Worm (Caenorhabditis elegans) whole organism, L1 larva: ENCODE measurements around the gene T22B7.4.

ENCODE experiments used
- aly-2 ChIP-seq: fragments of 150-350 bp; optimal IDR thresholded peaks from 2 replicates; lab custom pipeline; 2014; ENCODE audit warnings: missing biosample characterization, missing genetic modification characterization
- ama-1 ChIP-seq: fragments of 150-350 bp; optimal IDR thresholded peaks from 2 replicates; lab custom pipeline; 2014
- ceh-63 ChIP-seq: fragments of 200-800 bp; sonication (Bioruptor generic); optimal IDR thresholded peaks from 2 replicates; lab custom pipeline; 2018; ENCODE audit warnings: mild to moderate bottlenecking, missing genetic modification characterization, missing compliant biosample characterization
- ceh-88 ChIP-seq: fragments of 200-800 bp; sonication (Bioruptor generic); IDR thresholded peaks from 2 replicates; pipeline ENCODE4 v1.3.6; 2022; ENCODE audit warnings: missing genetic modification characterization, missing compliant biosample characterization
- fkh-10 ChIP-seq: sonication (generic microtip); optimal IDR thresholded peaks from 2 replicates; lab custom pipeline; 2017; ENCODE audit warnings: missing biosample characterization, missing genetic modification reagents, missing genetic modification characterization
- isw-1 ChIP-seq: fragments of 200-800 bp; sonication (Bioruptor generic); IDR thresholded peaks from 2 replicates; pipeline ENCODE4 v1.3.6; 2022; ENCODE audit warnings: missing genetic modification characterization, missing compliant biosample characterization
- lin-13 ChIP-seq: fragments of 150-350 bp; optimal IDR thresholded peaks from 2 replicates; lab custom pipeline; 2014; ENCODE audit warnings: missing biosample characterization, missing genetic modification reagents, missing genetic modification characterization
- lin-15B ChIP-seq: fragments of 150-350 bp; sonication (generic microtip); optimal IDR thresholded peaks from 3 replicates; lab custom pipeline; 2014; ENCODE audit warnings: missing biosample characterization, missing genetic modification characterization
- lin-35 ChIP-seq, 2 experiments: fragments of 150-350 bp; optimal IDR thresholded peaks; 2 replicates each; lab custom pipeline; 2014; ENCODE audit warnings: missing biosample characterization in 2 of 2, missing genetic modification characterization in 2 of 2, missing genetic modification reagents in 2 of 2
- nhr-12 ChIP-seq: sonication (generic microtip); optimal IDR thresholded peaks from 2 replicates; lab custom pipeline; 2017; ENCODE audit warnings: missing biosample characterization, missing genetic modification characterization
- swsn-7 ChIP-seq: sonication (generic microtip); optimal IDR thresholded peaks from 2 replicates; lab custom pipeline; 2016; ENCODE audit warnings: missing genetic modification characterization, missing compliant biosample characterization
- unc-130 ChIP-seq: fragments of 150-350 bp; optimal IDR thresholded peaks from 2 replicates; lab custom pipeline; 2017; ENCODE audit warnings: missing biosample characterization, missing genetic modification characterization, inconsistent platforms
- ztf-4 ChIP-seq: fragments of 150-350 bp; optimal IDR thresholded peaks from 2 replicates; lab custom pipeline; 2014; ENCODE audit warnings: missing biosample characterization, missing genetic modification characterization

- no peak for TF ChIP-seq nhr-12 (tag; lab: Kevin White, UChicago)
- TF ChIP-seq ceh-63 (GFP tag; lab: Kevin White, UChicago) = no peak
- TF ChIP-seq lin-13 (GFP tag; lab: Kevin White, UChicago) = no peak
- TF ChIP-seq isw-1 = no peak
- TF ChIP-seq aly-2 (tag; lab: Kevin White, UChicago) = no peak
- no peak for TF ChIP-seq ama-1 (lab: Kevin White, UChicago)
- no peak for TF ChIP-seq ztf-4
- no peak for TF ChIP-seq lin-15B (tag; lab: Kevin White, UChicago)
- TF ChIP-seq lin-35 (GFP tag; optimal IDR thresholded peaks at IDR 0.05; lab: Kevin White, UChicago) = no peak
- TF ChIP-seq swsn-7 (tag; lab: Kevin White, UChicago) = no peak
- TF ChIP-seq fkh-10 (GFP tag; lab: Kevin White, UChicago) = no peak
- TF ChIP-seq unc-130 = no peak
- no peak for TF ChIP-seq ceh-88 (GFP tag; lab: Robert Waterston, UW)
Observed at ce11 chrX:5641315-5641714, at the start of gene T22B7.4.
